Worm (Caenorhabditis elegans) whole organism, L1 larva: Measurements from ENCODE around the gene M03B6.5.

ENCODE experiments used
- aha-1 ChIP-seq: fragments of 150-350 bp; optimal IDR thresholded peaks from 2 replicates; lab custom pipeline; 2014; ENCODE audit warnings: missing biosample characterization, missing genetic modification characterization
- dpl-1 ChIP-seq, 3 experiments: fragments of 150-350 bp in 2 of 3; sonication (generic microtip) in 1 of 3; optimal IDR thresholded peaks; 2 replicates each; lab custom pipeline; 2014 to 2017; ENCODE audit warnings: missing biosample characterization in 3 of 3, missing genetic modification characterization in 3 of 3, missing genetic modification reagents in 3 of 3
- fkh-10 ChIP-seq: sonication (generic microtip); optimal IDR thresholded peaks from 2 replicates; lab custom pipeline; 2017; ENCODE audit warnings: missing biosample characterization, missing genetic modification reagents, missing genetic modification characterization
- lin-39 ChIP-seq: fragments of 150-350 bp; optimal IDR thresholded peaks from 2 replicates; lab custom pipeline; 2014; ENCODE audit warnings: missing biosample characterization, missing genetic modification reagents, missing genetic modification characterization
- snpc-4 ChIP-seq: fragments of 150-350 bp; optimal IDR thresholded peaks from 2 replicates; lab custom pipeline; 2014; ENCODE audit warnings: missing biosample characterization, missing genetic modification characterization
- ztf-11 ChIP-seq, 2 experiments: sonication (generic microtip); optimal IDR thresholded peaks; 2 replicates each; lab custom pipeline; 2016 to 2017; ENCODE audit warnings: missing genetic modification characterization in 2 of 2, missing biosample characterization in 1 of 2, missing compliant biosample characterization in 1 of 2

ce11 chrX:13834127-13834526, 9.6 kb upstream of the M03B6.5 start, which contains the start of gene F19D8.2:
- TF ChIP-seq ztf-11 (tag; optimal IDR thresholded peaks at IDR 0.05; lab: Kevin White, UChicago) (no peak), aha-1 (tag; lab: Kevin White, UChicago) (no peak), lin-39 (tag; lab: Kevin White, UChicago) (no peak), snpc-4 (tag; lab: Kevin White, UChicago) (no peak), dpl-1 (GFP tag; optimal IDR thresholded peaks at IDR 0.05; lab: Kevin White, UChicago) (no peak), fkh-10 (GFP tag; lab: Kevin White, UChicago) (no peak)
